Fruit fly (Drosophila melanogaster) whole organism, embryonic: ENCODE results near the gene Tim9b.
A peak's percentile ranks its signal among the peaks of the same experiment; 100 is the strongest.

Experiments used
- Aef1 ChIP-seq: fragments of 200-800 bp; sonication (Bioruptor generic); IDR thresholded peaks from 3 replicates; pipeline ENCODE4 v1.3.6; 2022; ENCODE audit warnings: missing biosample characterization, missing genetic modification characterization
- Bgb ChIP-seq: fragments of 200-800 bp; sonication (Bioruptor generic); IDR thresholded peaks from 2 replicates; pipeline ENCODE4 v1.3.6; 2022; ENCODE audit warnings: missing biosample characterization, missing genetic modification characterization; ENCODE audit not compliant: partially characterized antibody
- C15 ChIP-seq: fragments of 200-800 bp; sonication (Bioruptor generic); IDR thresholded peaks from 3 replicates; pipeline ENCODE4 v1.3.6; 2022; ENCODE audit warnings: missing biosample characterization, missing genetic modification characterization
- CG12155 ChIP-seq: fragments of 200-800 bp; sonication (Bioruptor generic); optimal IDR thresholded peaks from 3 replicates; lab custom pipeline; 2016; ENCODE audit warnings: missing biosample characterization, missing genetic modification characterization
- CG12236 ChIP-seq: fragments of 200-800 bp; sonication (Bioruptor generic); optimal IDR thresholded peaks from 2 replicates; lab custom pipeline; 2016; ENCODE audit warnings: missing biosample characterization, missing genetic modification characterization
- CG12744 ChIP-seq: fragments of 200-800 bp; sonication (Bioruptor generic); optimal IDR thresholded peaks from 2 replicates; lab custom pipeline; 2016; ENCODE audit warnings: missing biosample characterization, missing genetic modification characterization
- CG12942 ChIP-seq: fragments of 200-800 bp; sonication (Bioruptor generic); optimal IDR thresholded peaks from 3 replicates; lab custom pipeline; 2016; ENCODE audit warnings: missing biosample characterization, missing genetic modification characterization
- CG14014 ChIP-seq: fragments of 200-800 bp; sonication (Bioruptor generic); IDR thresholded peaks from 2 replicates; pipeline ENCODE4 v1.3.6; 2022; ENCODE audit warnings: missing biosample characterization, missing genetic modification characterization
- CG14441 ChIP-seq: fragments of 200-800 bp; sonication (Bioruptor generic); IDR thresholded peaks from 2 replicates; pipeline ENCODE4 v1.3.6; 2022; ENCODE audit warnings: missing biosample characterization, missing genetic modification characterization
- CG15269 ChIP-seq: fragments of 200-800 bp; sonication (Bioruptor generic); optimal IDR thresholded peaks from 2 replicates; lab custom pipeline; 2018; ENCODE audit warnings: missing biosample characterization, mild to moderate bottlenecking, missing genetic modification characterization, moderate library complexity
- CG17612 ChIP-seq: fragments of 200-800 bp; sonication (Bioruptor generic); IDR thresholded peaks from 2 replicates; pipeline ENCODE4 v1.3.6; 2022; ENCODE audit warnings: missing biosample characterization, missing genetic modification characterization
- CG18262 ChIP-seq: fragments of 200-800 bp; optimal IDR thresholded peaks from 3 replicates; lab custom pipeline; 2019; ENCODE audit warnings: missing biosample characterization, mild to moderate bottlenecking, missing genetic modification characterization, moderate library complexity
- CG1832 ChIP-seq: fragments of 200-800 bp; sonication (Bioruptor generic); optimal IDR thresholded peaks from 2 replicates; lab custom pipeline; 2017; ENCODE audit warnings: missing biosample characterization, mild to moderate bottlenecking, missing genetic modification characterization, inconsistent platforms
- CG2129 ChIP-seq: fragments of 200-800 bp; sonication (Bioruptor generic); IDR thresholded peaks from 2 replicates; pipeline ENCODE4 v1.3.6; 2022; ENCODE audit warnings: missing biosample characterization, missing genetic modification characterization; ENCODE audit not compliant: partially characterized antibody
- CG31365 ChIP-seq: fragments of 200-800 bp; sonication (Bioruptor generic); optimal IDR thresholded peaks from 2 replicates; lab custom pipeline; 2018; ENCODE audit warnings: missing biosample characterization, mild to moderate bottlenecking, missing genetic modification characterization
- CG3281 ChIP-seq: fragments of 200-800 bp; sonication (Bioruptor generic); optimal IDR thresholded peaks from 3 replicates; lab custom pipeline; 2017; ENCODE audit warnings: missing biosample characterization, mild to moderate bottlenecking, missing genetic modification characterization
- CG34422 ChIP-seq: fragments of 200-800 bp; sonication (Bioruptor generic); IDR thresholded peaks from 3 replicates; pipeline ENCODE4 v1.3.6; 2022; ENCODE audit warnings: missing biosample characterization, missing genetic modification characterization
- CG4328 ChIP-seq: fragments of 200-800 bp; sonication (Bioruptor generic); optimal IDR thresholded peaks from 3 replicates; lab custom pipeline; 2017; ENCODE audit warnings: missing biosample characterization, missing genetic modification reagents, missing genetic modification characterization
- CG4360 ChIP-seq: fragments of 200-800 bp; sonication (Bioruptor generic); IDR thresholded peaks from 2 replicates; pipeline ENCODE4 v1.3.6; 2022; ENCODE audit warnings: missing biosample characterization, missing genetic modification characterization
- CG6254 ChIP-seq: fragments of 200-800 bp; sonication (Bioruptor generic); optimal IDR thresholded peaks from 3 replicates; lab custom pipeline; 2017; ENCODE audit warnings: mild to moderate bottlenecking, missing biosample characterization, missing genetic modification reagents, missing genetic modification characterization
- CG8478 ChIP-seq: fragments of >200 bp; optimal IDR thresholded peaks from 2 replicates; lab custom pipeline; 2018
- CG9727 ChIP-seq: fragments of 200-800 bp; sonication (Bioruptor generic); optimal IDR thresholded peaks from 3 replicates; lab custom pipeline; 2017; ENCODE audit warnings: missing biosample characterization, mild to moderate bottlenecking, missing genetic modification characterization
- CG9876 ChIP-seq: fragments of 200-800 bp; sonication (Bioruptor generic); optimal IDR thresholded peaks from 2 replicates; lab custom pipeline; 2016; ENCODE audit warnings: missing biosample characterization, missing genetic modification characterization
- CoRest ChIP-seq: fragments of 200-800 bp; sonication (Bioruptor generic); optimal IDR thresholded peaks from 3 replicates; lab custom pipeline; 2018; ENCODE audit warnings: missing biosample characterization, mild to moderate bottlenecking, missing genetic modification characterization, moderate library complexity
- D19A ChIP-seq: fragments of 200-800 bp; optimal IDR thresholded peaks from 3 replicates; lab custom pipeline; 2019; ENCODE audit warnings: missing biosample characterization, mild to moderate bottlenecking, missing genetic modification characterization, moderate library complexity
- Gsc ChIP-seq: fragments of 200-800 bp; sonication (Bioruptor generic); IDR thresholded peaks from 2 replicates; pipeline ENCODE4 v1.3.6; 2022; ENCODE audit warnings: missing biosample characterization, missing genetic modification characterization
- MBD-R2 ChIP-seq: fragments of 200-800 bp; sonication (Bioruptor generic); IDR thresholded peaks from 2 replicates; pipeline ENCODE4 v1.3.6; 2022; ENCODE audit warnings: missing biosample characterization, missing genetic modification characterization
- MTF-1 ChIP-seq: fragments of 200-800 bp; sonication (Bioruptor generic); optimal IDR thresholded peaks from 2 replicates; lab custom pipeline; 2018; ENCODE audit warnings: missing biosample characterization, mild to moderate bottlenecking, missing genetic modification characterization, borderline replicate concordance
- Med ChIP-seq: fragments of 200-800 bp; sonication (Bioruptor generic); peaks from one replicate; lab custom pipeline; 2016; ENCODE audit warnings: missing biosample characterization, missing genetic modification characterization, mild to moderate bottlenecking, inconsistent platforms, moderate library complexity
- Nf-YC ChIP-seq: fragments of 200-800 bp; optimal IDR thresholded peaks from 3 replicates; lab custom pipeline; 2019; ENCODE audit warnings: missing biosample characterization, mild to moderate bottlenecking, missing genetic modification characterization, moderate library complexity
- Oli ChIP-seq: fragments of 200-800 bp; sonication (Bioruptor generic); optimal IDR thresholded peaks from 2 replicates; lab custom pipeline; 2018; ENCODE audit warnings: missing biosample characterization, mild to moderate bottlenecking, missing genetic modification characterization, moderate library complexity
- Poxn ChIP-seq: fragments of 200-800 bp; sonication (Bioruptor generic); IDR thresholded peaks from 2 replicates; pipeline ENCODE4 v1.3.6; 2022; ENCODE audit warnings: missing biosample characterization, missing genetic modification characterization
- Side ChIP-seq: fragments of 200-800 bp; sonication (Bioruptor generic); optimal IDR thresholded peaks from 2 replicates; lab custom pipeline; 2016; ENCODE audit warnings: missing biosample characterization, missing genetic modification characterization
- Taf1 ChIP-seq: fragments of 200-800 bp; sonication (Bioruptor generic); IDR thresholded peaks from 2 replicates; pipeline ENCODE4 v1.3.6; 2022; ENCODE audit warnings: missing biosample characterization, missing genetic modification characterization
- Usf ChIP-seq: fragments of 200-800 bp; sonication (Bioruptor generic); optimal IDR thresholded peaks from 2 replicates; lab custom pipeline; 2017; ENCODE audit warnings: missing genotype, missing biosample characterization, missing genetic modification characterization
- ac ChIP-seq: fragments of 200-800 bp; sonication (Bioruptor generic); optimal IDR thresholded peaks from 3 replicates; lab custom pipeline; 2017; ENCODE audit warnings: missing biosample characterization, mild to moderate bottlenecking, missing genetic modification characterization
- al ChIP-seq: fragments of 200-800 bp; sonication (Bioruptor generic); IDR thresholded peaks from 2 replicates; pipeline ENCODE4 v1.3.6; 2022; ENCODE audit warnings: missing biosample characterization, missing genetic modification characterization
- ash1 ChIP-seq: fragments of 200-800 bp; sonication (Bioruptor generic); optimal IDR thresholded peaks from 2 replicates; lab custom pipeline; 2018; ENCODE audit warnings: missing biosample characterization, mild to moderate bottlenecking, missing genetic modification characterization
- ato ChIP-seq: fragments of 200-800 bp; sonication (Bioruptor generic); IDR thresholded peaks from 2 replicates; pipeline ENCODE4 v1.3.6; 2022; ENCODE audit warnings: missing biosample characterization, missing genetic modification characterization; ENCODE audit not compliant: partially characterized antibody
- da ChIP-seq: fragments of 200-800 bp; sonication (Bioruptor generic); optimal IDR thresholded peaks from 2 replicates; lab custom pipeline; 2016; ENCODE audit warnings: missing biosample characterization, missing genetic modification characterization
- en ChIP-seq: fragments of 200-800 bp; sonication (Bioruptor generic); optimal IDR thresholded peaks from 2 replicates; lab custom pipeline; 2016; ENCODE audit warnings: missing biosample characterization, missing genetic modification characterization
- fru ChIP-seq: fragments of >200 bp; optimal IDR thresholded peaks from 2 replicates; lab custom pipeline; 2017
- fu2 ChIP-seq: fragments of 200-800 bp; sonication (Bioruptor generic); optimal IDR thresholded peaks from 2 replicates; lab custom pipeline; 2016; ENCODE audit warnings: missing biosample characterization, missing genetic modification characterization
- h ChIP-seq: fragments of >200 bp; optimal IDR thresholded peaks from 2 replicates; lab custom pipeline; 2017
- nom ChIP-seq: fragments of 200-800 bp; sonication (Bioruptor generic); optimal IDR thresholded peaks from 2 replicates; lab custom pipeline; 2017; ENCODE audit warnings: missing biosample characterization, missing genetic modification characterization, mild to moderate bottlenecking, moderate library complexity, missing genetic modification reagents
- ranshi ChIP-seq: fragments of 200-800 bp; sonication (Bioruptor generic); IDR thresholded peaks from 2 replicates; pipeline ENCODE4 v1.3.6; 2022; ENCODE audit warnings: missing biosample characterization, missing genetic modification characterization
- schlank ChIP-seq: fragments of 200-800 bp; sonication (Bioruptor generic); optimal IDR thresholded peaks from 2 replicates; lab custom pipeline; 2018; ENCODE audit warnings: missing biosample characterization, mild to moderate bottlenecking, missing genetic modification characterization
- sr ChIP-seq: fragments of 200-800 bp; sonication (Bioruptor generic); IDR thresholded peaks from 3 replicates; pipeline ENCODE4 v1.3.6; 2022; ENCODE audit warnings: missing biosample characterization, missing genetic modification characterization

Gene Tim9b

dm6 chrX:19642819-19643504 lies 24.6 kb upstream of the Tim9b start, which contains the start of the genes CG12237 and Sec61gamma (continued):
- no peak for TF ChIP-seq Usf (GFP tag; lab: Kevin White, UChicago)
- no peak for TF ChIP-seq Oli (tag; lab: Kevin White, UChicago)
- no peak for TF ChIP-seq Aef1 (GFP tag; lab: Robert Waterston, UW)
- peak; percentile 72; the same call in 1 of the 3 replicates for TF ChIP-seq CG34422
- TF ChIP-seq Taf1, result no peak
- no peak for TF ChIP-seq CG12155 (GFP tag; lab: Kevin White, UChicago)
- no peak for TF ChIP-seq ash1 (GFP tag; lab: Kevin White, UChicago)
- no peak for TF ChIP-seq fu2 (GFP tag; lab: Kevin White, UChicago)
- TF ChIP-seq CG15269 (tag; lab: Kevin White, UChicago), result no peak
- TF ChIP-seq Nf-YC (tag; lab: Kevin White, UChicago), result peak; percentile 39
- TF ChIP-seq Gsc (GFP tag; lab: Robert Waterston, UW), result no peak
- TF ChIP-seq fru (lab: Kevin White, UChicago), result no peak
- TF ChIP-seq sr, result no peak
- no peak for TF ChIP-seq CG9876 (GFP tag; lab: Kevin White, UChicago)
- no peak for TF ChIP-seq CG31365
- TF ChIP-seq schlank (tag; lab: Kevin White, UChicago), result no peak
- TF ChIP-seq CG17612 (GFP tag; lab: Robert Waterston, UW), result no peak
- peak; percentile 25 for TF ChIP-seq CG9727 (GFP tag; lab: Kevin White, UChicago)
- TF ChIP-seq ranshi (GFP tag; lab: Robert Waterston, UW), result no peak
- TF ChIP-seq Side (GFP tag; lab: Kevin White, UChicago), result peak; percentile 0

- TF ChIP-seq CG4360 (no peak), CG14441 (GFP tag; lab: Robert Waterston, UW) (no peak), C15 (GFP tag; lab: Robert Waterston, UW) (no peak), Med (GFP tag; lab: Kevin White, UChicago) (peak; percentile 37), CG12942 (GFP tag; lab: Kevin White, UChicago) (no peak), CG6254 (GFP tag; lab: Kevin White, UChicago) (peak; percentile 46), CG12236 (no peak), Poxn (GFP tag; lab: Robert Waterston, UW) (no peak), schlank (tag; lab: Kevin White, UChicago) (no peak), CG1832 (GFP tag; lab: Kevin White, UChicago) (peak; percentile 66), CG12744 (GFP tag; lab: Kevin White, UChicago) (no peak), MBD-R2 (GFP tag; lab: Robert Waterston, UW) (peak; percentile 34; the same call in 1 of the 2 replicates), CG3281 (GFP tag; lab: Kevin White, UChicago) (no peak), en (no peak), CG8478 (lab: Kevin White, UChicago) (peak; percentile 59), ac (GFP tag; lab: Kevin White, UChicago) (no peak), Bgb (GFP tag; lab: Robert Waterston, UW) (0 out of 2 replicates have a peak, but pooled peaks have one; percentile 13), CG14014 (GFP tag; lab: Robert Waterston, UW) (no peak)
- TF ChIP-seq, all 482 proteins: peak for 6
Observed at dm6 chrX:19640707-19641248, 22.4 kb upstream of the Tim9b start.

dm6 chrX:19638328-19638940 lies 20.1 kb upstream of the Tim9b start, which contains the start of gene Rcd-1:
Rcd-1 (plus strand) TSS chrX:19638767.
- TF ChIP-seq MTF-1 (GFP tag; lab: Kevin White, UChicago), result no peak
- no peak for TF ChIP-seq CG2129 (GFP tag; lab: Robert Waterston, UW)
- TF ChIP-seq ato (GFP tag; lab: Robert Waterston, UW), result no peak
- TF ChIP-seq CoRest, result peak; percentile 29
- no peak for TF ChIP-seq D19A (tag; lab: Kevin White, UChicago)
- TF ChIP-seq CG4328 (GFP tag; lab: Kevin White, UChicago), result no peak
- TF ChIP-seq CG18262 (tag; lab: Kevin White, UChicago), result no peak
- no peak for TF ChIP-seq da (GFP tag; lab: Kevin White, UChicago)
- TF ChIP-seq nom (GFP tag; lab: Kevin White, UChicago), result peak; percentile 11
- peak; percentile 18 for TF ChIP-seq CG9727 (GFP tag; lab: Kevin White, UChicago)
- no peak for TF ChIP-seq h
- TF ChIP-seq sr, result no peak
- no peak for TF ChIP-seq al (GFP tag; lab: Robert Waterston, UW)
